Worm (Caenorhabditis elegans) whole organism, L3 larva: ENCODE measurements around the gene Y57A10A.31.

Experiments used
- hmg-11 ChIP-seq: sonication (generic microtip); optimal IDR thresholded peaks from 2 replicates; lab custom pipeline; 2016; ENCODE audit warnings: missing genetic modification characterization, missing compliant biosample characterization
- unc-62 ChIP-seq: fragments of 150-350 bp; sonication (generic microtip); optimal IDR thresholded peaks from 4 replicates; lab custom pipeline; 2014; ENCODE audit warnings: missing biosample characterization, missing genetic modification reagents, missing genetic modification characterization

ce11 chrII:12309614-12310013, 20.4 kb downstream of the Y57A10A.31 start, which contains the start of gene C50E10.2:
- TF ChIP-seq hmg-11 (no peak), unc-62 (GFP tag; lab: Kevin White, UChicago) (no peak)
